Fruit fly (Drosophila melanogaster) whole organism, embryonic: ENCODE measurements around the gene CG33093.

Experiments
- Asciz ChIP-seq: fragments of 200-800 bp; sonication (Bioruptor generic); optimal IDR thresholded peaks from 2 replicates; lab custom pipeline; 2017; ENCODE audit warnings: missing biosample characterization, mild to moderate bottlenecking, missing genetic modification characterization, missing genetic modification reagents
- Atf-2 ChIP-seq: fragments of 200-800 bp; sonication (Bioruptor generic); optimal IDR thresholded peaks from 2 replicates; lab custom pipeline; 2016; ENCODE audit warnings: missing biosample characterization, missing genetic modification characterization
- Atf6 ChIP-seq: fragments of 200-800 bp; sonication (Bioruptor generic); IDR thresholded peaks from 2 replicates; pipeline ENCODE4 v1.3.6; 2022; ENCODE audit warnings: missing biosample characterization, missing genetic modification characterization
- CG10366 ChIP-seq: fragments of 200-800 bp; sonication (Bioruptor generic); IDR thresholded peaks from 2 replicates; pipeline ENCODE4 v1.3.6; 2022; ENCODE audit warnings: missing biosample characterization, missing genetic modification characterization
- CG12236 ChIP-seq: fragments of 200-800 bp; sonication (Bioruptor generic); optimal IDR thresholded peaks from 2 replicates; lab custom pipeline; 2016; ENCODE audit warnings: missing biosample characterization, missing genetic modification characterization
- CG12659 ChIP-seq: fragments of 200-800 bp; sonication (Bioruptor generic); optimal IDR thresholded peaks from 3 replicates; lab custom pipeline; 2017; ENCODE audit warnings: mild to moderate bottlenecking, missing biosample characterization, missing genetic modification reagents, missing genetic modification characterization
- CG14441 ChIP-seq: fragments of 200-800 bp; sonication (Bioruptor generic); IDR thresholded peaks from 2 replicates; pipeline ENCODE4 v1.3.6; 2022; ENCODE audit warnings: missing biosample characterization, missing genetic modification characterization
- CG15601 ChIP-seq: fragments of 200-800 bp; sonication (Bioruptor generic); optimal IDR thresholded peaks from 3 replicates; lab custom pipeline; 2019; ENCODE audit warnings: missing biosample characterization, mild to moderate bottlenecking, missing genetic modification characterization, moderate library complexity
- CG17361 ChIP-seq: fragments of 200-800 bp; sonication (Bioruptor generic); IDR thresholded peaks from 3 replicates; pipeline ENCODE4 v1.3.6; 2022; ENCODE audit warnings: missing biosample characterization, missing genetic modification characterization
- CG2129 ChIP-seq: fragments of 200-800 bp; sonication (Bioruptor generic); IDR thresholded peaks from 2 replicates; pipeline ENCODE4 v1.3.6; 2022; ENCODE audit warnings: missing biosample characterization, missing genetic modification characterization; ENCODE audit not compliant: partially characterized antibody
- CG2678 ChIP-seq: fragments of 200-800 bp; sonication (Bioruptor generic); optimal IDR thresholded peaks from 3 replicates; lab custom pipeline; 2019; ENCODE audit warnings: missing biosample characterization, mild to moderate bottlenecking, missing genetic modification characterization, moderate library complexity
- CG30431 ChIP-seq: fragments of 200-800 bp; sonication (Bioruptor generic); optimal IDR thresholded peaks from 2 replicates; lab custom pipeline; 2017; ENCODE audit warnings: missing biosample characterization, missing genetic modification characterization
- CG31441 ChIP-seq: fragments of 200-800 bp; sonication (Bioruptor generic); IDR thresholded peaks from 2 replicates; pipeline ENCODE4 v1.3.6; 2022; ENCODE audit warnings: missing biosample characterization, missing genetic modification characterization
- CG32532 ChIP-seq: fragments of 200-800 bp; sonication (Bioruptor generic); IDR thresholded peaks from 2 replicates; pipeline ENCODE4 v1.3.6; 2022; ENCODE audit warnings: missing biosample characterization, missing genetic modification characterization
- CG4707 ChIP-seq: fragments of 200-800 bp; sonication (Bioruptor generic); optimal IDR thresholded peaks from 2 replicates; lab custom pipeline; 2018; ENCODE audit warnings: missing biosample characterization, mild to moderate bottlenecking, missing genetic modification characterization, moderate library complexity
- CG7786 ChIP-seq: fragments of 200-800 bp; sonication (Bioruptor generic); optimal IDR thresholded peaks from 2 replicates; lab custom pipeline; 2016; ENCODE audit warnings: missing biosample characterization, missing genetic modification characterization
- CG9609 ChIP-seq: fragments of 200-800 bp; sonication (Bioruptor generic); optimal IDR thresholded peaks from 3 replicates; lab custom pipeline; 2016; ENCODE audit warnings: missing biosample characterization, missing genetic modification characterization
- CG9932 ChIP-seq: fragments of 200-800 bp; sonication (Bioruptor generic); IDR thresholded peaks from 2 replicates; pipeline ENCODE4 v1.3.6; 2022; ENCODE audit warnings: missing biosample characterization, missing genetic modification characterization
- CrebB ChIP-seq: fragments of 200-800 bp; sonication (Bioruptor generic); optimal IDR thresholded peaks from 3 replicates; lab custom pipeline; 2018; ENCODE audit warnings: missing biosample characterization, mild to moderate bottlenecking, missing genetic modification characterization
- Dek ChIP-seq: fragments of 200-800 bp; sonication (Bioruptor generic); optimal IDR thresholded peaks from 3 replicates; lab custom pipeline; 2019; ENCODE audit warnings: missing biosample characterization, mild to moderate bottlenecking, missing genetic modification characterization, moderate library complexity
- Dref ChIP-seq: fragments of 200-800 bp; sonication (Bioruptor generic); IDR thresholded peaks from 2 replicates; pipeline ENCODE4 v1.3.6; 2022; ENCODE audit warnings: missing biosample characterization, missing genetic modification characterization
- E2f1 ChIP-seq: fragments of 200-800 bp; sonication (Bioruptor generic); IDR thresholded peaks from 2 replicates; pipeline ENCODE4 v1.3.6; 2022; ENCODE audit warnings: missing biosample characterization, missing genetic modification characterization
- E2f2 ChIP-seq: fragments of 200-800 bp; sonication (Bioruptor generic); IDR thresholded peaks from 2 replicates; pipeline ENCODE4 v1.3.6; 2022; ENCODE audit warnings: missing biosample characterization, missing genetic modification characterization
- HHEX ChIP-seq: fragments of 200-800 bp; sonication (Bioruptor generic); optimal IDR thresholded peaks from 3 replicates; lab custom pipeline; 2017; ENCODE audit warnings: missing biosample characterization, mild to moderate bottlenecking, missing genetic modification characterization, missing genetic modification reagents
- Nf-YB ChIP-seq: fragments of 200-800 bp; sonication (Bioruptor generic); optimal IDR thresholded peaks from 3 replicates; lab custom pipeline; 2019; ENCODE audit warnings: missing biosample characterization, mild to moderate bottlenecking, missing genetic modification characterization, moderate library complexity
- Rx ChIP-seq: fragments of 200-800 bp; sonication (Bioruptor generic); IDR thresholded peaks from 2 replicates; pipeline ENCODE4 v1.3.6; 2022; ENCODE audit warnings: missing biosample characterization, missing genetic modification characterization
- Sin3A ChIP-seq: fragments of >200 bp; optimal IDR thresholded peaks from 2 replicates; lab custom pipeline; 2018
- Sox102F ChIP-seq: fragments of 200-800 bp; sonication (Bioruptor generic); optimal IDR thresholded peaks from 2 replicates; lab custom pipeline; 2018; ENCODE audit warnings: missing biosample characterization, mild to moderate bottlenecking, missing genetic modification characterization, moderate library complexity
- ac ChIP-seq: fragments of 200-800 bp; sonication (Bioruptor generic); optimal IDR thresholded peaks from 3 replicates; lab custom pipeline; 2017; ENCODE audit warnings: missing biosample characterization, mild to moderate bottlenecking, missing genetic modification characterization
- bsh ChIP-seq, 2 experiments: fragments of 200-800 bp; sonication (Bioruptor generic); optimal IDR thresholded peaks; 2 replicates each; lab custom pipeline; 2017 to 2018; ENCODE audit warnings: mild to moderate bottlenecking in 2 of 2, missing biosample characterization in 2 of 2, missing genetic modification characterization in 2 of 2, moderate library complexity in 1 of 2
- croc ChIP-seq: fragments of 200-800 bp; sonication (Bioruptor generic); conservative IDR thresholded peaks from 3 replicates; pipeline ENCODE4 v1.3.6; 2022; ENCODE audit warnings: missing biosample characterization, missing genetic modification characterization
- disco-r ChIP-seq: fragments of 200-800 bp; sonication (Bioruptor generic); optimal IDR thresholded peaks from 2 replicates; lab custom pipeline; 2016; ENCODE audit warnings: missing biosample characterization, missing genetic modification characterization
- dm ChIP-seq: fragments of 200-800 bp; sonication (Bioruptor generic); optimal IDR thresholded peaks from 3 replicates; lab custom pipeline; 2016; ENCODE audit warnings: missing biosample characterization, missing genetic modification characterization
- inv ChIP-seq: fragments of 200-800 bp; sonication (Bioruptor generic); IDR thresholded peaks from 2 replicates; pipeline ENCODE4 v1.3.6; 2022; ENCODE audit warnings: missing biosample characterization, missing genetic modification characterization; ENCODE audit not compliant: partially characterized antibody
- kni ChIP-seq: fragments of 200-800 bp; sonication (Bioruptor generic); optimal IDR thresholded peaks from 3 replicates; lab custom pipeline; 2017; ENCODE audit warnings: mild to moderate bottlenecking, missing biosample characterization, missing genetic modification reagents, missing genetic modification characterization
- onecut ChIP-seq: fragments of 200-800 bp; sonication (Bioruptor generic); IDR thresholded peaks from 2 replicates; pipeline ENCODE4 v1.3.6; 2022; ENCODE audit warnings: missing biosample characterization, missing genetic modification characterization
- pan ChIP-seq, 4 experiments: fragments of >200 bp in 3 of 4; fragments of 200-800 bp in 1 of 4; sonication (Bioruptor generic) in 1 of 4; optimal IDR thresholded peaks in 3 of 4; IDR thresholded peaks in 1 of 4; 2 replicates each; pipeline versions ENCODE4 v1.3.6 to Lab custom; 2017 to 2022; ENCODE audit warnings: missing biosample characterization in 2 of 4, missing genetic modification characterization in 2 of 4, mixed read lengths in 1 of 4
- pzg ChIP-seq: fragments of 200-800 bp; sonication (Bioruptor generic); optimal IDR thresholded peaks from 3 replicates; lab custom pipeline; 2018; ENCODE audit warnings: missing biosample characterization, mild to moderate bottlenecking, missing genetic modification characterization, moderate library complexity
- run ChIP-seq: fragments of 200-800 bp; sonication (Bioruptor generic); optimal IDR thresholded peaks from 3 replicates; lab custom pipeline; 2018; ENCODE audit warnings: missing biosample characterization, mild to moderate bottlenecking, missing genetic modification characterization
- schlank ChIP-seq: fragments of 200-800 bp; sonication (Bioruptor generic); optimal IDR thresholded peaks from 2 replicates; lab custom pipeline; 2018; ENCODE audit warnings: missing biosample characterization, mild to moderate bottlenecking, missing genetic modification characterization
- scrt ChIP-seq: fragments of 200-800 bp; sonication (Bioruptor generic); optimal IDR thresholded peaks from 2 replicates; lab custom pipeline; 2018; ENCODE audit warnings: missing biosample characterization, mild to moderate bottlenecking, missing genetic modification characterization, moderate library complexity
- sd ChIP-seq: fragments of 200-800 bp; sonication (Bioruptor generic); optimal IDR thresholded peaks from 3 replicates; lab custom pipeline; 2018; ENCODE audit warnings: missing biosample characterization, mild to moderate bottlenecking, missing genetic modification characterization, moderate library complexity
- slbo ChIP-seq: fragments of 200-800 bp; sonication (Bioruptor generic); IDR thresholded peaks from 2 replicates; pipeline ENCODE4 v1.3.6; 2022; ENCODE audit warnings: missing biosample characterization, missing genetic modification characterization
- tap ChIP-seq: fragments of 200-800 bp; optimal IDR thresholded peaks from 3 replicates; lab custom pipeline; 2019; ENCODE audit warnings: missing biosample characterization, mild to moderate bottlenecking, missing genetic modification characterization, moderate library complexity
- tx ChIP-seq: fragments of 200-800 bp; sonication (Bioruptor generic); optimal IDR thresholded peaks from 2 replicates; lab custom pipeline; 2016; ENCODE audit warnings: missing biosample characterization, missing genetic modification characterization
- vfl ChIP-seq: fragments of 200-800 bp; sonication (Bioruptor generic); optimal IDR thresholded peaks from 2 replicates; lab custom pipeline; 2016; ENCODE audit warnings: missing biosample characterization, missing genetic modification characterization
- wek ChIP-seq: fragments of 200-800 bp; sonication (Bioruptor generic); optimal IDR thresholded peaks from 3 replicates; lab custom pipeline; 2018; ENCODE audit warnings: missing biosample characterization, mild to moderate bottlenecking, missing genetic modification characterization, moderate library complexity
- zen2 ChIP-seq: fragments of 200-800 bp; sonication (Bioruptor generic); IDR thresholded peaks from 3 replicates; pipeline ENCODE4 v1.3.6; 2022; ENCODE audit warnings: missing biosample characterization, missing genetic modification characterization; ENCODE audit not compliant: partially characterized antibody

The CG33093 gene

dm6 chr3R:22538877-22539276, 7.2 kb upstream of the CG33093 start (continued):
- TF ChIP-seq CG14441 = 0 out of 2 replicates have a peak, but pooled peaks have one; percentile 20
- peak; percentile 52 for TF ChIP-seq Sox102F (GFP tag; lab: Kevin White, UChicago)
- TF ChIP-seq HHEX = no peak
- no peak for TF ChIP-seq CG7786 (GFP tag; lab: Kevin White, UChicago)
- TF ChIP-seq zen2 (GFP tag; lab: Robert Waterston, UW) = no peak
- no peak for TF ChIP-seq E2f2 (GFP tag; lab: Robert Waterston, UW)
- no peak for TF ChIP-seq CG30431 (GFP tag; lab: Kevin White, UChicago)
- TF ChIP-seq Atf-2 (GFP tag; lab: Kevin White, UChicago) = no peak
- no peak for TF ChIP-seq CG15601 (tag; lab: Kevin White, UChicago)
- TF ChIP-seq CG9932 (GFP tag; lab: Robert Waterston, UW) = no peak
- TF ChIP-seq pzg = no peak
- no peak for TF ChIP-seq tap (tag; lab: Kevin White, UChicago)
- TF ChIP-seq schlank (tag; lab: Kevin White, UChicago) = no peak
- TF ChIP-seq croc = no peak
- TF ChIP-seq disco-r (GFP tag; lab: Kevin White, UChicago) = no peak
- TF ChIP-seq CG4707 (GFP tag; lab: Kevin White, UChicago) = no peak
- no peak for TF ChIP-seq CG2129
- TF ChIP-seq Sin3A (lab: Kevin White, UChicago) = no peak
- TF ChIP-seq CG12659 (GFP tag; lab: Kevin White, UChicago) = no peak
- TF ChIP-seq Nf-YB (GFP tag; lab: Kevin White, UChicago) = no peak
- TF ChIP-seq CG12236 = no peak
- no peak for TF ChIP-seq kni (GFP tag; lab: Kevin White, UChicago)
- no peak for TF ChIP-seq run (tag; lab: Kevin White, UChicago)
- no peak for TF ChIP-seq dm (GFP tag; lab: Kevin White, UChicago)
- no peak for TF ChIP-seq pan (optimal IDR thresholded peaks at IDR 0.05; lab: Kevin White, UChicago)
- peak in 1 of 2 experiments; percentile 21 for TF ChIP-seq pan (GFP tag; optimal IDR thresholded peaks at IDR 0.05 in 1 of 2, IDR thresholded peaks at IDR 0.05 in 1 of 2)
- no peak for TF ChIP-seq Dref
- no peak for TF ChIP-seq CG17361

- TF ChIP-seq vfl (GFP tag; lab: Kevin White, UChicago) (no peak), CG12659 (GFP tag; lab: Kevin White, UChicago) (peak; percentile 34), tx (GFP tag; lab: Kevin White, UChicago) (no peak), Atf6 (GFP tag; lab: Robert Waterston, UW) (peak; percentile 32; the same call in 1 of the 2 replicates), onecut (no peak), tap (tag; lab: Kevin White, UChicago) (peak; percentile 37), scrt (GFP tag; lab: Kevin White, UChicago) (no peak), sd (peak; percentile 86), CG32532 (GFP tag; lab: Robert Waterston, UW) (peak; percentile 30; the same call in 1 of the 2 replicates), CG31441 (GFP tag; lab: Robert Waterston, UW) (peak; percentile 56), E2f1 (0 out of 2 replicates have a peak, but pooled peaks have one; percentile 30), Sox102F (GFP tag; lab: Kevin White, UChicago) (peak; percentile 67), wek (GFP tag; lab: Kevin White, UChicago) (no peak), CrebB (no peak), inv (GFP tag; lab: Robert Waterston, UW) (no peak), CG9609 (GFP tag; lab: Kevin White, UChicago) (no peak), Asciz (GFP tag; lab: Kevin White, UChicago) (no peak), bsh (GFP tag; optimal IDR thresholded peaks at IDR 0.05; lab: Kevin White, UChicago) (peak in 1 of 2 experiments; percentile 39), ac (GFP tag; lab: Kevin White, UChicago) (no peak), Dek (tag; lab: Kevin White, UChicago) (peak; percentile 9), CG2678 (tag; lab: Kevin White, UChicago) (peak; percentile 61), CG10366 (GFP tag; lab: Robert Waterston, UW) (peak; percentile 50), Rx (GFP tag; lab: Robert Waterston, UW) (0 out of 2 replicates have a peak, but pooled peaks have one; percentile 5), slbo (GFP tag; lab: Robert Waterston, UW) (peak; percentile 47; the same call in 1 of the 2 replicates)
These were observed 5.0 kb upstream of the CG33093 start for dm6 chr3R:22536504-22537423.
